Worm (Caenorhabditis elegans): ENCODE data around the gene F09C6.11.

F09C6.11 gene

ce11 chrV:16840961-16841360 lies 41.1 kb downstream of the F09C6.11 start, which contains the start of gene clec-40:
Gene clec-40 (minus strand): TSS chrV:16841061.
- TF ChIP-seq D2030.7 (GFP tag; IDR thresholded peaks at IDR 0.05) (no peak), rpc-1 (optimal IDR thresholded peaks at IDR 0.05) (no peak), rpc-1 (tag; optimal IDR thresholded peaks at IDR 0.05) (no peak), ztf-28 (GFP tag; IDR thresholded peaks at IDR 0.05) (no peak), Y95B8A.8 (GFP tag; IDR thresholded peaks at IDR 0.05) (no peak), ztf-25 (GFP tag; IDR thresholded peaks at IDR 0.05) (no peak), repo-1 (tag; optimal IDR thresholded peaks at IDR 0.05) (no peak), lin-35 (GFP tag; optimal IDR thresholded peaks at IDR 0.05) (no peak), zfh-2 (GFP tag; conservative IDR thresholded peaks at IDR 0.05) (no peak), lsy-27 (tag; optimal IDR thresholded peaks at IDR 0.05; ENCODE audit: borderline replicate concordance, insufficient read depth) (no peak), nhr-80 (tag; optimal IDR thresholded peaks at IDR 0.05) (no peak), lsl-1 (GFP tag; optimal IDR thresholded peaks at IDR 0.05) (no peak), lin-54 (GFP tag; optimal IDR thresholded peaks at IDR 0.05) (no peak), snpc-4 (GFP tag; optimal IDR thresholded peaks at IDR 0.05) (no peak), snpc-4 (tag; optimal IDR thresholded peaks at IDR 0.05) (no peak), hlh-12 (tag; optimal IDR thresholded peaks at IDR 0.05) (no peak), rec-8 (tag; optimal IDR thresholded peaks at IDR 0.05) (no peak)

DNA sequence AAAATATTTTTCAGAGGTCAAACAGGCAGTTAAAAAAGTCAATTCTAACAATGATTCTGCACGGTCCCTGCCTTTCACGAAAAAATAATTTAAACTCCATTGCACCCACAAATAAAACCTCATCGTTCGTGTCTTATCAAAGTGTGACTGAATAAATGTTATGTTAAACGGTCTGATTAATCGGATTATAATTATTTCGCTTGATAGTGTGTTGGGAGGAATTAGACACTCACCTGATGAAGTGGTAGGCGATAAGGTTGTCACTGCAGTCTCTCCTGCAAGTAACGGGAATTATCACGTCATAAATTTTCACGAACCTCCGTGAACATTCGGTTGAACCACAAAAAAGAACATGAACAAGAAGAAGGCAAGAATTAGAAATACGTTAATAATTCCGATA lies 41.8 kb downstream of the F09C6.11 start:
- TF ChIP-seq hlh-12 (tag; optimal IDR thresholded peaks at IDR 0.05) (no peak), lsl-1 (GFP tag; optimal IDR thresholded peaks at IDR 0.05) (no peak), nhr-80 (tag; optimal IDR thresholded peaks at IDR 0.05) (peak; percentile 72)

DNA sequence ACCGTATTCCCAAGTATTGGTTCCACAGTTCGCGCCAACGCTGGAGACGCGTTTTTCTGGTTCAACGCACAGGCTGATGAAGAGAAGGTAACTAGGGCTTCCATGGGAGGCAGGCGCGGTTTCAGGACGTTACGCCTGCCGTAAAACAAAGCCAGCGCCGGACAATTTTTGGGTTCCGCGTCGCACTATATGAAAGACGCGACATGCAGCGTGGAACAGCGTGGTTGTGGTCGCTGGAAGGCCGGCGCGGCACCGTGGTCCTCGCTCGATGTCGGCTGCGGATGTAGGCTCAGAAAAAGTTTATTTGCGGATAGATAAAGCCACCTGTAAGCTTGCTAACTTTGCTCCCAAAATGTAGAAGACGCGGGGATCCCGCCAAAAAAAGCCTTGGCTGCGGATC lies 43.7 kb downstream of the F09C6.11 start:
- TF ChIP-seq zfh-2 (GFP tag; conservative IDR thresholded peaks at IDR 0.05): peak; percentile 68
- 0 out of 2 replicates have a peak, but pooled peaks have one; percentile 39 for TF ChIP-seq nfyb-1 (GFP tag; IDR thresholded peaks at IDR 0.05)
- no peak for TF ChIP-seq snpc-4 (GFP tag; optimal IDR thresholded peaks at IDR 0.05)
- TF ChIP-seq snpc-4 (tag; optimal IDR thresholded peaks at IDR 0.05): peak in 2 of 4 experiments; percentile 47 to 75
- TF ChIP-seq nhr-27 (tag; optimal IDR thresholded peaks at IDR 0.05): no peak

- TF ChIP-seq cebp-2 (GFP tag; IDR thresholded peaks at IDR 0.05) (no peak), ceh-100 (GFP tag; IDR thresholded peaks at IDR 0.05) (no peak), rcor-1 (GFP tag; IDR thresholded peaks at IDR 0.05) (no peak), lin-26 (GFP tag; IDR thresholded peaks at IDR 0.05) (no peak), K12H6.12 (tag; optimal IDR thresholded peaks at IDR 0.05) (no peak), ceh-58 (GFP tag; IDR thresholded peaks at IDR 0.05) (no peak), sdz-38 (tag; optimal IDR thresholded peaks at IDR 0.05) (no peak), chd-7 (tag; optimal IDR thresholded peaks at IDR 0.05) (no peak), nfyb-1 (GFP tag; IDR thresholded peaks at IDR 0.05) (no peak), attf-6 (GFP tag; IDR thresholded peaks at IDR 0.05) (no peak), zim-3 (tag; optimal IDR thresholded peaks at IDR 0.05) (no peak), snpc-4 (GFP tag; optimal IDR thresholded peaks at IDR 0.05) (no peak), snpc-4 (tag; optimal IDR thresholded peaks at IDR 0.05) (no peak), ZK185.1 (tag; optimal IDR thresholded peaks at IDR 0.05; ENCODE audit: poor library complexity, severe bottlenecking) (no peak), rec-8 (tag; optimal IDR thresholded peaks at IDR 0.05) (no peak), gei-17 (GFP tag; optimal IDR thresholded peaks at IDR 0.05) (no peak), Y53G8AR.9 (GFP tag; conservative IDR thresholded peaks at IDR 0.05) (no peak), nhr-27 (tag; optimal IDR thresholded peaks at IDR 0.05) (no peak), F23B12.7 (tag; optimal IDR thresholded peaks at IDR 0.05; ENCODE audit: insufficient read depth) (no peak), ztf-28 (GFP tag; IDR thresholded peaks at IDR 0.05) (no peak), sea-2 (GFP tag; IDR thresholded peaks at IDR 0.05) (no peak)
These were observed 46.0 kb downstream of the F09C6.11 start for ce11 chrV:16836100-16836499.

All from whole organism, young adult.